Fruit fly (Drosophila melanogaster) whole organism, embryonic: ENCODE results near the gene Neto.

Experiments
- Adf1 ChIP-seq: fragments of 200-800 bp; sonication (Bioruptor generic); IDR thresholded peaks from 2 replicates; pipeline ENCODE4 v1.3.6; 2022; ENCODE audit warnings: missing biosample characterization, missing genetic modification characterization
- Antp ChIP-seq: fragments of 200-800 bp; sonication (Bioruptor generic); optimal IDR thresholded peaks from 3 replicates; lab custom pipeline; 2016; ENCODE audit warnings: missing biosample characterization, missing genetic modification characterization
- B-H1 ChIP-seq: fragments of 200-800 bp; sonication (Bioruptor generic); IDR thresholded peaks from 3 replicates; pipeline ENCODE4 v1.3.6; 2022; ENCODE audit warnings: missing biosample characterization, missing genetic modification characterization
- CG10654 ChIP-seq: fragments of 200-800 bp; sonication (Bioruptor generic); optimal IDR thresholded peaks from 2 replicates; lab custom pipeline; 2016; ENCODE audit warnings: missing biosample characterization, missing genetic modification characterization
- CG13894 ChIP-seq: fragments of 200-800 bp; sonication (Bioruptor generic); optimal IDR thresholded peaks from 3 replicates; lab custom pipeline; 2018; ENCODE audit warnings: missing biosample characterization, mild to moderate bottlenecking, missing genetic modification characterization, moderate library complexity
- CG15269 ChIP-seq: fragments of 200-800 bp; sonication (Bioruptor generic); optimal IDR thresholded peaks from 2 replicates; lab custom pipeline; 2018; ENCODE audit warnings: missing biosample characterization, mild to moderate bottlenecking, missing genetic modification characterization, moderate library complexity
- CG17186 ChIP-seq: fragments of 200-800 bp; sonication (Bioruptor generic); optimal IDR thresholded peaks from 3 replicates; lab custom pipeline; 2017; ENCODE audit warnings: missing biosample characterization, missing genetic modification reagents, missing genetic modification characterization
- CG17385 ChIP-seq: fragments of 200-800 bp; sonication (Bioruptor generic); optimal IDR thresholded peaks from 3 replicates; lab custom pipeline; 2018; ENCODE audit warnings: missing biosample characterization, mild to moderate bottlenecking, missing genetic modification characterization
- CG17568 ChIP-seq: fragments of 200-800 bp; sonication (Bioruptor generic); optimal IDR thresholded peaks from 2 replicates; lab custom pipeline; 2018; ENCODE audit warnings: missing biosample characterization, mild to moderate bottlenecking, missing genetic modification characterization, moderate library complexity
- CG18599 ChIP-seq: fragments of 200-800 bp; sonication (Bioruptor generic); optimal IDR thresholded peaks from 3 replicates; lab custom pipeline; 2017; ENCODE audit warnings: missing biosample characterization, missing genetic modification characterization, mild to moderate bottlenecking, moderate library complexity, missing genetic modification reagents
- CG18619 ChIP-seq: fragments of 200-800 bp; sonication (Bioruptor generic); optimal IDR thresholded peaks from 3 replicates; lab custom pipeline; 2017; ENCODE audit warnings: missing biosample characterization, mild to moderate bottlenecking, missing genetic modification characterization
- CG3163 ChIP-seq: fragments of 200-800 bp; sonication (Bioruptor generic); optimal IDR thresholded peaks from 3 replicates; lab custom pipeline; 2016; ENCODE audit warnings: missing biosample characterization, missing genetic modification characterization
- CG3281 ChIP-seq: fragments of 200-800 bp; sonication (Bioruptor generic); optimal IDR thresholded peaks from 3 replicates; lab custom pipeline; 2017; ENCODE audit warnings: missing biosample characterization, mild to moderate bottlenecking, missing genetic modification characterization
- CG4730 ChIP-seq: fragments of 200-800 bp; sonication (Bioruptor generic); IDR thresholded peaks from 2 replicates; pipeline ENCODE4 v1.3.6; 2022; ENCODE audit warnings: missing biosample characterization, missing genetic modification characterization
- CG5953 ChIP-seq: fragments of 200-800 bp; sonication (Bioruptor generic); IDR thresholded peaks from 2 replicates; pipeline ENCODE4 v1.3.6; 2022; ENCODE audit warnings: missing biosample characterization, missing genetic modification characterization
- CG6272 ChIP-seq: fragments of 200-800 bp; sonication (Bioruptor generic); IDR thresholded peaks from 2 replicates; pipeline ENCODE4 v1.3.6; 2022; ENCODE audit warnings: missing biosample characterization, missing genetic modification characterization
- CkIIα-i1 ChIP-seq: fragments of 200-800 bp; sonication (Bioruptor generic); IDR thresholded peaks from 2 replicates; pipeline ENCODE4 v1.3.6; 2022; ENCODE audit warnings: missing biosample characterization, missing genetic modification characterization
- Dp ChIP-seq: fragments of 200-800 bp; sonication (Bioruptor generic); optimal IDR thresholded peaks from 2 replicates; lab custom pipeline; 2018; ENCODE audit warnings: missing biosample characterization, mild to moderate bottlenecking, missing genetic modification characterization, moderate library complexity
- Ets97D ChIP-seq: fragments of 200-800 bp; sonication (Bioruptor generic); optimal IDR thresholded peaks from 3 replicates; lab custom pipeline; 2016; ENCODE audit warnings: missing biosample characterization, missing genetic modification characterization
- H15 ChIP-seq: fragments of 200-800 bp; sonication (Bioruptor generic); IDR thresholded peaks from 3 replicates; pipeline ENCODE4 v1.3.6; 2022; ENCODE audit warnings: missing biosample characterization, missing genetic modification characterization
- HLH3B ChIP-seq: fragments of 200-800 bp; sonication (Bioruptor generic); IDR thresholded peaks from 2 replicates; pipeline ENCODE4 v1.3.6; 2022; ENCODE audit warnings: missing biosample characterization, missing genetic modification characterization
- Meics ChIP-seq: fragments of 200-800 bp; sonication (Bioruptor generic); optimal IDR thresholded peaks from 2 replicates; lab custom pipeline; 2017; ENCODE audit warnings: missing biosample characterization, mild to moderate bottlenecking, missing genetic modification characterization
- Mrtf ChIP-seq: fragments of 200-800 bp; sonication (Bioruptor generic); IDR thresholded peaks from 3 replicates; pipeline ENCODE4 v1.3.6; 2022; ENCODE audit warnings: missing biosample characterization, missing genetic modification characterization
- Myb ChIP-seq: fragments of 200-800 bp; sonication (Bioruptor generic); optimal IDR thresholded peaks from 2 replicates; lab custom pipeline; 2016; ENCODE audit warnings: missing biosample characterization, missing genetic modification characterization
- Optix ChIP-seq: fragments of 200-800 bp; sonication (Bioruptor generic); IDR thresholded peaks from 3 replicates; pipeline ENCODE4 v1.3.6; 2022; ENCODE audit warnings: missing biosample characterization, missing genetic modification characterization
- Six4 ChIP-seq: fragments of 200-800 bp; sonication (Bioruptor generic); optimal IDR thresholded peaks from 2 replicates; lab custom pipeline; 2016; ENCODE audit warnings: missing biosample characterization, missing genetic modification characterization
- Tbp ChIP-seq: fragments of >200 bp; optimal IDR thresholded peaks from 2 replicates; lab custom pipeline; 2018; ENCODE audit warnings: missing biosample characterization, missing genetic modification characterization
- Usf ChIP-seq: fragments of 200-800 bp; sonication (Bioruptor generic); optimal IDR thresholded peaks from 2 replicates; lab custom pipeline; 2017; ENCODE audit warnings: missing genotype, missing biosample characterization, missing genetic modification characterization
- abd-A ChIP-seq: fragments of 200-800 bp; sonication (Bioruptor generic); optimal IDR thresholded peaks from 3 replicates; lab custom pipeline; 2019; ENCODE audit warnings: missing biosample characterization, mild to moderate bottlenecking, missing genetic modification characterization, moderate library complexity
- bab2 ChIP-seq: fragments of 200-800 bp; sonication (Bioruptor generic); optimal IDR thresholded peaks from 2 replicates; lab custom pipeline; 2016; ENCODE audit warnings: missing biosample characterization, missing genetic modification characterization
- bigmax ChIP-seq: fragments of 200-800 bp; sonication (Bioruptor generic); optimal IDR thresholded peaks from 2 replicates; lab custom pipeline; 2018; ENCODE audit warnings: missing biosample characterization, mild to moderate bottlenecking, missing genetic modification characterization
- cas ChIP-seq: fragments of 200-800 bp; sonication (Bioruptor generic); IDR thresholded peaks from 2 replicates; pipeline ENCODE4 v1.3.6; 2022; ENCODE audit warnings: missing biosample characterization, missing genetic modification characterization
- ci ChIP-seq: fragments of 200-800 bp; sonication (Bioruptor generic); IDR thresholded peaks from 3 replicates; pipeline ENCODE4 v1.3.6; 2022; ENCODE audit warnings: missing biosample characterization, missing genetic modification characterization
- dati ChIP-seq: fragments of 200-800 bp; sonication (Bioruptor generic); IDR thresholded peaks from 2 replicates; pipeline ENCODE4 v1.3.6; 2022; ENCODE audit warnings: missing biosample characterization, missing genetic modification characterization
- emc ChIP-seq: fragments of 200-800 bp; sonication (Bioruptor generic); optimal IDR thresholded peaks from 2 replicates; lab custom pipeline; 2016; ENCODE audit warnings: missing biosample characterization, missing genetic modification characterization
- esg ChIP-seq: fragments of 200-800 bp; sonication (Bioruptor generic); conservative IDR thresholded peaks from 2 replicates; pipeline ENCODE4 v1.3.6; 2022; ENCODE audit warnings: missing biosample characterization, missing genetic modification characterization
- eve ChIP-seq, 2 experiments: fragments of >200 bp; optimal IDR thresholded peaks; 2 replicates each; lab custom pipeline; 2017; ENCODE audit warnings: missing biosample characterization in 2 of 2, missing genetic modification characterization in 2 of 2
- ewg ChIP-seq: fragments of 200-800 bp; sonication (Bioruptor generic); optimal IDR thresholded peaks from 3 replicates; lab custom pipeline; 2017; ENCODE audit warnings: mild to moderate bottlenecking, missing biosample characterization, missing genetic modification reagents, missing genetic modification characterization
- inv ChIP-seq: fragments of 200-800 bp; sonication (Bioruptor generic); IDR thresholded peaks from 2 replicates; pipeline ENCODE4 v1.3.6; 2022; ENCODE audit warnings: missing biosample characterization, missing genetic modification characterization; ENCODE audit not compliant: partially characterized antibody
- jing ChIP-seq: fragments of 200-800 bp; sonication (Bioruptor generic); optimal IDR thresholded peaks from 2 replicates; lab custom pipeline; 2018; ENCODE audit warnings: missing biosample characterization, mild to moderate bottlenecking, missing genetic modification characterization
- lbe ChIP-seq: fragments of 200-800 bp; sonication (Bioruptor generic); optimal IDR thresholded peaks from 2 replicates; lab custom pipeline; 2016; ENCODE audit warnings: missing biosample characterization, mild to moderate bottlenecking, missing genetic modification characterization
- mirr ChIP-seq: fragments of 200-800 bp; sonication (Bioruptor generic); optimal IDR thresholded peaks from 3 replicates; lab custom pipeline; 2018; ENCODE audit warnings: missing biosample characterization, mild to moderate bottlenecking, missing genetic modification characterization
- org-1 ChIP-seq: fragments of 200-800 bp; sonication (Bioruptor generic); optimal IDR thresholded peaks from 2 replicates; lab custom pipeline; 2017; ENCODE audit warnings: missing biosample characterization, missing genetic modification characterization
- p53 ChIP-seq: fragments of 200-800 bp; sonication (Bioruptor generic); optimal IDR thresholded peaks from 2 replicates; lab custom pipeline; 2016; ENCODE audit warnings: missing biosample characterization, missing genetic modification characterization
- ranshi ChIP-seq: fragments of 200-800 bp; sonication (Bioruptor generic); IDR thresholded peaks from 2 replicates; pipeline ENCODE4 v1.3.6; 2022; ENCODE audit warnings: missing biosample characterization, missing genetic modification characterization
- sr ChIP-seq: fragments of 200-800 bp; sonication (Bioruptor generic); IDR thresholded peaks from 3 replicates; pipeline ENCODE4 v1.3.6; 2022; ENCODE audit warnings: missing biosample characterization, missing genetic modification characterization
- ssp ChIP-seq: fragments of 200-800 bp; sonication (Bioruptor generic); IDR thresholded peaks from 2 replicates; pipeline ENCODE4 v1.3.6; 2022; ENCODE audit warnings: missing biosample characterization, missing genetic modification characterization
- tna ChIP-seq: fragments of 200-800 bp; sonication (Bioruptor generic); IDR thresholded peaks from 2 replicates; pipeline ENCODE4 v1.3.6; 2022; ENCODE audit warnings: missing biosample characterization, missing genetic modification characterization; ENCODE audit not compliant: partially characterized antibody
- zen2 ChIP-seq: fragments of 200-800 bp; sonication (Bioruptor generic); IDR thresholded peaks from 3 replicates; pipeline ENCODE4 v1.3.6; 2022; ENCODE audit warnings: missing biosample characterization, missing genetic modification characterization; ENCODE audit not compliant: partially characterized antibody

Gene Neto

DNA sequence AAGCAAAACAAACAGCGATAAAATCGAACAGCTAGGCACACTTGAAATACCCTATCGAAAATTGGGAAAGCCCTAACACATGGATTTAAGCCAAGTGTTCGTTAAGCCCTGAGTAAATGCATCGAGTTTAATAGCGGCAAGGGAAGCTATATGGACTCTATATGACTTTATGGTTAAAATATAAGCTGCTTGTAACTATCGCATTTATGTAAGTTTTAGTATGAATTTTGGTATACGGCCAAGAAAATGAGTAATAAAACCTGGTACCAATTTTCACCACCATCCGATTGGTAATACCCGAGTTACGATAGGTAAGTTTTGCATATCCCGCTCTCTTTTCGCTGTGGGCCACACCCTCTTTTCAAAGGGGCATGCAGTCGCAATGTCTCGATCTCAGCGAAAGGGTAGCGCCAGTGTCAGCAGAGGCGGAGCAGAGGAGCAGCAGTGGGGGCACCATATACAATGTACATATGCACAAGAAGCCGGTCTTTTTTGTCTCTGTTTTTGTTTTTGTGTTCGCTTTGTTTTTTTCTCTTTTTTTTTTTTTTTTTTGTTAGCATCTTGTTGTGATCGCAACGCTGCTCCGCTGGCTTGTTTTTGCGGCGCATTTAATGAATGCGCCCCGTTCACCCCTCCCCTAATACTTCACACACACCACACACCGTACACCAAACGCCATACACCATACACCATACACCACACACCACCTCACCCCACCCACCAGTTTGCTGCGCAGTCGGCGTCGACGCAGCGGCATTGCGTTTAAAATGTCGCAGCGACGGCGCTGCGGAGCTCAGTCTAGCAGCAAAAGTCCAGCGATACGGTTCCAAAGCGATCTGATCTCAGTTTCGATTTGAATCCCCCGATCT, 41.5 kb upstream of the Neto start, which contains the start of gene GstT4 (continued):
- TF ChIP-seq CG6272 = no peak
- no peak for TF ChIP-seq CG15269 (tag; lab: Kevin White, UChicago)
- TF ChIP-seq Optix (GFP tag; lab: Robert Waterston, UW) = 0 out of 3 replicates have a peak, but pooled peaks have one; percentile 5
- TF ChIP-seq ewg (GFP tag; lab: Kevin White, UChicago) = no peak
- TF ChIP-seq CG18599 (GFP tag; lab: Kevin White, UChicago) = peak; percentile 28
- TF ChIP-seq lbe (GFP tag; lab: Kevin White, UChicago) = peak; percentile 81
- TF ChIP-seq emc = peak; percentile 26
- peak; percentile 1 for TF ChIP-seq CG3281
- peak; percentile 64 for TF ChIP-seq Antp (GFP tag; lab: Kevin White, UChicago)
- TF ChIP-seq jing = no peak
- no peak for TF ChIP-seq Dp (GFP tag; lab: Kevin White, UChicago)
- no peak for TF ChIP-seq mirr (GFP tag; lab: Kevin White, UChicago)
- TF ChIP-seq tna (GFP tag; lab: Robert Waterston, UW) = no peak
- peak; percentile 55 for TF ChIP-seq CG18619
- TF ChIP-seq Myb (GFP tag; lab: Kevin White, UChicago) = peak; percentile 67
- TF ChIP-seq CG5953 = peak; percentile 42; the same call in 1 of the 2 replicates
- TF ChIP-seq zen2 = 0 out of 3 replicates have a peak, but pooled peaks have one; percentile 20
- TF ChIP-seq abd-A = no peak
- no peak for TF ChIP-seq Usf (GFP tag; lab: Kevin White, UChicago)
- no peak for TF ChIP-seq dati (GFP tag; lab: Robert Waterston, UW)
- TF ChIP-seq sr (GFP tag; lab: Robert Waterston, UW) = no peak; the same call in 2 of the 3 replicates
- no peak for TF ChIP-seq B-H1
- no peak for TF ChIP-seq CG17568 (GFP tag; lab: Kevin White, UChicago)
- TF ChIP-seq Meics (GFP tag; lab: Kevin White, UChicago) = peak; percentile 32
- TF ChIP-seq CG4730 (GFP tag; lab: Robert Waterston, UW) = no peak
- peak; percentile 59 for TF ChIP-seq ranshi (GFP tag; lab: Robert Waterston, UW)
- TF ChIP-seq CkIIα-i1 (GFP tag; lab: Robert Waterston, UW) = no peak
- peak; percentile 17; the same call in 1 of the 2 replicates for TF ChIP-seq esg (GFP tag; lab: Robert Waterston, UW)
- peak; percentile 53 for TF ChIP-seq org-1 (GFP tag; lab: Kevin White, UChicago)
- no peak for TF ChIP-seq bigmax
- no peak for TF ChIP-seq CG13894 (tag; lab: Kevin White, UChicago)
- peak; percentile 40 for TF ChIP-seq CG10654
- TF ChIP-seq HLH3B (GFP tag; lab: Robert Waterston, UW) = peak; percentile 44; the same call in 1 of the 2 replicates
- TF ChIP-seq Ets97D = peak; percentile 11
- TF ChIP-seq bab2 (GFP tag; lab: Kevin White, UChicago) = peak; percentile 0
- no peak for TF ChIP-seq cas (GFP tag; lab: Robert Waterston, UW)
- peak; percentile 18 for TF ChIP-seq CG3163 (GFP tag; lab: Kevin White, UChicago)
- TF ChIP-seq CG17385 (GFP tag; lab: Kevin White, UChicago) = peak; percentile 25
- TF ChIP-seq Adf1 (GFP tag; lab: Robert Waterston, UW) = peak; percentile 96
- no peak for TF ChIP-seq eve (GFP tag; optimal IDR thresholded peaks at IDR 0.05; lab: Kevin White, UChicago)
- peak; percentile 44; the same call in 1 of the 3 replicates for TF ChIP-seq H15 (GFP tag; lab: Robert Waterston, UW)
- 0 out of 3 replicates have a peak, but pooled peaks have one; percentile 29 for TF ChIP-seq Mrtf (GFP tag; lab: Robert Waterston, UW)
- no peak for TF ChIP-seq Six4 (GFP tag; lab: Kevin White, UChicago)
- TF ChIP-seq Tbp (GFP tag; lab: Kevin White, UChicago) = no peak
- no peak for TF ChIP-seq CG17186 (GFP tag; lab: Kevin White, UChicago)
- no peak for TF ChIP-seq inv (GFP tag; lab: Robert Waterston, UW)
- TF ChIP-seq ssp = peak; percentile 18; the same call in 1 of the 2 replicates
- peak; percentile 74 for TF ChIP-seq ci (GFP tag; lab: Robert Waterston, UW)
- no peak for TF ChIP-seq p53 (GFP tag; lab: Kevin White, UChicago)
